Worm (Caenorhabditis elegans): ENCODE results near the gene AH9.4.

AH9.4 gene

DNA sequence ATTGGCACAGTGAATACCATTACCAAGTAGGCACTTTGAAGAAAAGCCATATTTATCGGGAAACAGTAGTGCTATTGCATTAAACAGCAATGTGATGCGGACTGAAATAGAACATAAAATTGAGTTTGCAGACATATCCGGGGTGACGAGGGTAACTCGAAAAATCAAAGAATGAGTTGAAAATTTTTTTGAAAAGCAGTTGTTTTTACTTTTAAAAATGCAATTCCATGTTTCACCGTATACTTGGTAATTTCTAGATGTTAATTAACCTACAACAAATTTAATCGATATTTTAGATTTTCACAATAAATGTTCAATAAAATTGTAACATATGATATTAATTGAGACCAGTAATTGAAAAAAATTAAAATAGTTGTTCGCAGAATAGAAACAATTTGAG is at the start of gene AH9.4:
Gene AH9.4 (minus strand): TSS at position 101 of the 400 bp plus-strand sequence.
- no peak for TF ChIP-seq him-1 (tag; optimal IDR thresholded peaks at IDR 0.05)
- TF ChIP-seq dao-5 (tag; optimal IDR thresholded peaks at IDR 0.05) = no peak
- no peak for TF ChIP-seq W03F9.2 (tag; optimal IDR thresholded peaks at IDR 0.05)

DNA sequence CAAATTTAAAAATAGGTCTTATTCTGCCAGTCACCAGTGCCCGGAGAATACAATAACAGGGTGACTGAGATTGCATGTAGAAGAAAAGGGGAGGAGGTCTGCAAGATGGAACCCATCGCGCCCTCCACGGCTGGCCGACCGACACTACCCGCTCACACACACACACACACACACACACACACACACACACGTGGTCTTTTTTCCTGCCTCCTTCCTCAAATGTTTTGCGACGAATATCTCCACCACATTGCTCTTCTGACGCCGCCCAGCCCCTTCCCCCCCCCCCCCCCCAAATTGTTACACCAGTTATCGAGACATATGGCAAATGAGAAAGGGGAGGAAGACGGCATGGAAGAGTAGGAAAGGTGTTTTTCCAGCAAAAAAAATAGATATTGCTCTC is 47.6 kb upstream of the AH9.4 start:
- no peak for TF ChIP-seq him-1 (tag; optimal IDR thresholded peaks at IDR 0.05)
- TF ChIP-seq dao-5 (tag; optimal IDR thresholded peaks at IDR 0.05) = no peak
- TF ChIP-seq W03F9.2 (tag; optimal IDR thresholded peaks at IDR 0.05) = no peak

DNA sequence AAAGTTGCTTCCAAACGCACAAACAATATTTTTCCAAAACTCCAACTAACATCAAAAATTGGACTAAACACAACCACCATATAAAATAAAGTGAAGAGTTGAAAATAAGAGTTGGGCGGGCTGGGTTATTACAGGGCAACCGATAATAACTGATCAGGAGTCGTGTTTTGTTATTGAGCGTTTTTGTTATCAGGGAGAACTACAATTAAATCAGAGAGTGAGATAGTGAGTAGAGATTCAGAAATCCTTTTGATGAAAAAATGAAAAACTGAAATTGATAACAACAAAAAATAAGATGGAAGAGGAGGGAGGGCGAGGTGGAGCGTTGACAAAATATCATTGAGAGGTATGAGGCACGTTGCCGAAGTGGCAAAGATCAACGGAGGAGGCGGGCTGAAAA is 46.4 kb upstream of the AH9.4 start:
- TF ChIP-seq W03F9.2 (tag; optimal IDR thresholded peaks at IDR 0.05) (no peak), him-1 (tag; optimal IDR thresholded peaks at IDR 0.05) (no peak), dao-5 (tag; optimal IDR thresholded peaks at IDR 0.05) (no peak)

DNA sequence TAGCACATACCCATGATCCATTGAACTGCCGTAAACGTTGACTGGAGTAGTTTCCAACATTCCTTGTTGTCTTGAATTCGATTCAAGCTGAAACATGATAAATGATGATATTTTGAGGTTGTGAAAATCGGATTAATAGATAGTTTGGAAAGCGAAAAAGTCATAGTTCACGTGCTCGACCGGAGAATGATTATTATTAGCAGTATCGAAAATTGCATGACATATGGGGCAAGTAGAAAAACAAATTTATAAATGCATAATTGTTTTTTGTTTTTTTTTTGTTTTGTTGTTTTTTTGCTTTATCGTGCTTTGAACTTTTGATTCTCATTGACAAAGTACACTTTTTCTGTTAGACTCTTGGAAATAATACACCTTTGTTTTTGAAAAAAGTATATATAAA is 45.1 kb upstream of the AH9.4 start, which contains the start of gene aakg-4:
Gene aakg-4 (minus strand): TSS at position 101 of the 400 bp plus-strand sequence.
- TF ChIP-seq W03F9.2 (tag; optimal IDR thresholded peaks at IDR 0.05) (no peak), dao-5 (tag; optimal IDR thresholded peaks at IDR 0.05) (no peak), him-1 (tag; optimal IDR thresholded peaks at IDR 0.05) (no peak)

DNA sequence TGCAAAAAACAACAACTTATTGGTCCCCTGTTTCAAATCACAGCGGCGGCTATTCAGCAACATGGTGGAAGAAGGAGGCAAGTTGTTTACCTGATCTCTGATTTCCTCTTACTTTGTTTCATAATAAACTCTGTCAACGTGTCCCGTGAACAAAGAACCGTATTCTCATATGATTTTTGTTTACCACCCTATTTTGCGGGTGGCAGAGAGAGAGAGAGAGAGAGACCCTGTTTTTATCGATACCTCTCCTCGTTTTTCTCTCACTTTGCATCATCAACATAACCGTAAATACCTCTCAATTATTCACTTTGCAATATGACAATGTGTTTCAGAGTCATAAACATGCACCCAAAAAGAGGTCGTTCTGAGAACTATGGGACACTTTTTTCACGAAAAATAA is 43.3 kb upstream of the AH9.4 start:
- TF ChIP-seq W03F9.2 (tag; optimal IDR thresholded peaks at IDR 0.05) (no peak), him-1 (tag; optimal IDR thresholded peaks at IDR 0.05) (no peak), dao-5 (tag; optimal IDR thresholded peaks at IDR 0.05) (no peak)

DNA sequence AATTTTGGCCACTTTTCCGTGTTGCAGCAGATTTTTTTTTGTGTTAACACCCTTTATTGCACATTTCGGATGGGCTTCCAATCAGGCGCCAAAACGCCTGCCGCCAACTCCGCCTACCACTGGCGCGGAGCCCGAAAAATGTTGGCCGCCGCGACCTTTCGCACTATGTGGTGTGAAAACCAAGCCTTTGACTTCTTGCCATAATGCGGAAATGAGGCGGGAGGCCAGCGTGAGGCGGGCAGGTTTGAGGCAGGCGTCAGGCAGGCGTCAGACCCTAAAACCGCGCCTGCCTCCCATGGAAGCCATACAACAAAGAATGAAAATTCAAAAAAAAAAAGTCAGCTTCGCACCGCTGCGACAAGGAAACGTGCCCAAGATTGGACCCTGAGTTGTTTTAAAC is 42.7 kb upstream of the AH9.4 start:
- no peak for TF ChIP-seq him-1 (tag; optimal IDR thresholded peaks at IDR 0.05)
- no peak for TF ChIP-seq W03F9.2 (tag; optimal IDR thresholded peaks at IDR 0.05)
- TF ChIP-seq dao-5 (tag; optimal IDR thresholded peaks at IDR 0.05) = no peak

DNA sequence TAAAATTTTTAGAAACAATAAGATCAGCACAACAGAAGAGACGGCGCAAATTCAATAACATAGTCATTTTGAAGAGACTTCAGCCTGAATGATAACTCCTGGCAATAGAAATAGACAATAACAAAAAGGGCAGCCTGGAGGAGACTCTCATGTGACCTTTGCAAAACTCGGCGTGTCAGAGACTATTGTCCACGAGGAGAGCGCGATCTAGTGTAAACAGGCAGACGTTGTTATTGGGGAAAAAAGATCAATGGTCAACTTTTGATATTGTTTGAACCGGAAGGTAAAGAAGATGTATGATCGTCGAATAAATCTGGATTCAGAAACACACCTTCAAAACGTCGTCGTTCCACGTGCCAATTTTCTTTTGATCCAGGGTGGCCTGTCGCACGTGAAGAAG is 42.1 kb upstream of the AH9.4 start:
- TF ChIP-seq him-1 (tag; optimal IDR thresholded peaks at IDR 0.05) (no peak), W03F9.2 (tag; optimal IDR thresholded peaks at IDR 0.05) (no peak)

DNA sequence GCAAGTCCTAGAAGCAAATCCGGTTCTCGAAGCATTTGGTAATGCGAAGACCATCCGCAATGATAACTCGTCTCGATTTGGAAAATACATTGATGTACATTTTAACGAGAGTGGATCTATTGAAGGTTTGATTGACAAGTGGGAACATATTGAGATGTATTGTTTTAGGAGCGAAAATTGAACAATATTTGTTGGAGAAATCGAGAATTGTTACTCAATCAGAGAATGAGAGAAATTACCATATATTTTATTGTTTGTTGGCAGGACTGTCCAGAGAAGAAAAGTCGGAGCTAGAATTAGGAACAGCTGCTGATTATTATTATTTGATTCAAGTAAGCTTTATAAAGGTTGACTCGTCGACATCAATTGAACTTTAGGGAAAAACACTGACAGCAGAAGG is 30.4 kb upstream of the AH9.4 start:
- no peak for TF ChIP-seq W03F9.2 (tag; optimal IDR thresholded peaks at IDR 0.05)
- TF ChIP-seq dao-5 (tag; optimal IDR thresholded peaks at IDR 0.05) = no peak
- no peak for TF ChIP-seq him-1 (tag; optimal IDR thresholded peaks at IDR 0.05)

DNA sequence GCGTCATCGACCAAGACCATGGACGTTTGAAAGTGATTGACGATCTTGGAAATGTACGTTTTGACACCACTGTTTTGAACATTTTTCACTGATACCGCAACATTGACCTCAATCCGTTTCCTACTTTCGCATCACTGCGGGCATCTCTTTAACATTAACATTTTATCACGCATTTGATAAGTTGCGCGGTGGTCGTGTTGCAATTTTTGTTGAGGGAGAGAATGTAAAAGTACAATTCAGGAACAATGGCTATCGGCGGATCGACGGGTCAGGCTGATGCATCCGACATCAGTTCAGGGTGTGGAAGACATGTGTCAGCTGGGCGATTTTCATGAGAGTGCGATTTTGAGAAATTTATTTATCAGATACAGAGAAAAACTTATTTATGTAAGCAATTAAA is 29.1 kb upstream of the AH9.4 start:
- TF ChIP-seq dao-5 (tag; optimal IDR thresholded peaks at IDR 0.05) (no peak), W03F9.2 (tag; optimal IDR thresholded peaks at IDR 0.05) (no peak), him-1 (tag; optimal IDR thresholded peaks at IDR 0.05) (no peak)

DNA sequence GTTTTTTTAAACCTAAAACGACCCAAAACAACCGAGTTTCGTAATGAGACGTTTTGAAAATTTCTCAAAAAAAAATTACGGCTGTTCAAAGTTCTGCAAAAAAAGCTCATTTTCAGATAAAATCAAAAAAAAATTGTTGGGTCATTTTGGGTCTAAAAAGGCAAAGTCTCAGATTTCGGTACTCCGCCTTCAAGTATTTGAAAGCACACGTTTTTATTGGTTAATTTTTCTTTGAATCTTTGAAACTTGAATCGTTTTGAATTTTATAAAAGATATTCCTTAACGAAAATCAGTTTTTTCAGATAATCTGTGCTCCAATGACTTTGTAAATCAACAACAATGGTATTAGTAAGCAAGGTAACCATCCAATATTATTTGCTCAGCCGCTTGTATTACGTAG is 28.6 kb upstream of the AH9.4 start, which contains the start of gene hum-6:
Gene hum-6 (plus strand): TSS at position 301 of the 400 bp plus-strand sequence.
- TF ChIP-seq W03F9.2 (tag; optimal IDR thresholded peaks at IDR 0.05) (no peak), him-1 (tag; optimal IDR thresholded peaks at IDR 0.05) (no peak), dao-5 (tag; optimal IDR thresholded peaks at IDR 0.05) (no peak)

DNA sequence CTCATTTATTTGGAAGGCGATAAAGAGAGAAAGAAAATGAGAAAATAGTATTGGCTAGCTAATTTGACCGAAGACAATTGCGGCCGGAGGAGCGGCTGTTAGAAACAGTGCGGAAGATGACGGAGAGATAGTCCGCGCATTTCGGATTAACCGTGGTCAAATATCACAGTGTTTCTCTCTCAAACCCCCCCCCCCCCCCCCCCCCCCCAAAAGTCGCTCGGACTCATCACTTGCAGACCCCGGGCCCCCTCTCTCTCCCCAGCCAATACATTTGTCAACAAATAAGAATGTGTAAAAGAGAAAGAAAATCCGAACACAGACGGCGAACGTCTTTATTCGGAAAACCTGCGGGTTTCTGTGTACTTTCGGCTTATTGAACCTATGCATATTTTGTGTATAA is 27.7 kb upstream of the AH9.4 start:
- TF ChIP-seq him-1 (tag; optimal IDR thresholded peaks at IDR 0.05) = no peak
- TF ChIP-seq dao-5 (tag; optimal IDR thresholded peaks at IDR 0.05) = no peak
- no peak for TF ChIP-seq W03F9.2 (tag; optimal IDR thresholded peaks at IDR 0.05)

DNA sequence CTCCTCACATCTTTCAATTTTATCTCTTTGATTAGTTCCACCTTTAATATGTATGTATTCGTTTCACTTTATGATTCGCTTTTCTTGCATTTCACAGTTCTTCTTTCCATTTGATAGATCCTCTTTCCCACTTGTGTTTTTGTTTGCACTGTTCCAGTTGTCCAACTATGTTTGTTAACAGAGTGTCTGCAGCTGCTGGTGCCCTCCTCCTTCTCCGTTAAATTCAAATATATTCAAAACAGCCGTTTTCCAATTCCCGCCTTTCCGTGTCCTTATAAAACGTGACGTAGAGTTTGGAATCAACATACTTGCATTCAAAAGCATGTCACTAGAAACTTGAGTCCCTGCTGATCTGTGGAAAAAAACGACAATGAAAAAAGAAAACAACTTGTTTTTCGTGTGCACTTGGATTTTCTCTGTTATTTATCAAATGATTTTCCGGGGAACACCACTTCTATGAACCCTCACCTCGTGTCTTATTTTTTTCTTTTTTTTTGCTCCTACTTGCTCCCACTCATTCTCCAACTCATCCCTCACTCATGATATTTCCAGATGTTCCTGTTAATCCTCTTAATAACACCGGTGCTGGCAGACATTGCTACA is 20.2 kb upstream of the AH9.4 start, which contains the start of gene T10H10.2:
Gene T10H10.2 (plus strand): TSS at position 553 of the 603 bp plus-strand sequence.
- no peak for TF ChIP-seq W03F9.2 (tag; optimal IDR thresholded peaks at IDR 0.05)
- no peak for TF ChIP-seq him-1 (tag; optimal IDR thresholded peaks at IDR 0.05)
- TF ChIP-seq dao-5 (tag; optimal IDR thresholded peaks at IDR 0.05) = no peak

DNA sequence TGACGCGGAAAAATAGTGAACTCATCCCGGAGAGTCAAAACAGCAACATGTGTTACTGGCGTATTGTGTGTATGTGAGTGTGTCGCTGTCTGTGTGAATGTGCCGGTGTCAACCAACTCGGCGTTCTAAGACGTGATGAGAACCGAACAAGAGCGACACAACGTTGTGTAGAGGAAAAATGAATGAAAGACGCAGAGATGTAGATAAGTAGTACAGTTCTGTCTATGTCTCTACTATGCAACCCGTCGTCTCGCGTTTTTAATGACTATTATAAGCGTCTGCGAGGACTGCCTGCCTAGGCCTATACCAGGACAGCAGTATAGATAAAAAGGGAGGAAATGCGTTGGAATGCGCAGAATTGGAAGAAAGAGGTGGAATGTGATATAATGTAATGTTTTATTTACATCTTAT is 13.8 kb upstream of the AH9.4 start:
- TF ChIP-seq dao-5 (tag; optimal IDR thresholded peaks at IDR 0.05) = no peak
- no peak for TF ChIP-seq W03F9.2 (tag; optimal IDR thresholded peaks at IDR 0.05)
- TF ChIP-seq him-1 (tag; optimal IDR thresholded peaks at IDR 0.05) = no peak

DNA sequence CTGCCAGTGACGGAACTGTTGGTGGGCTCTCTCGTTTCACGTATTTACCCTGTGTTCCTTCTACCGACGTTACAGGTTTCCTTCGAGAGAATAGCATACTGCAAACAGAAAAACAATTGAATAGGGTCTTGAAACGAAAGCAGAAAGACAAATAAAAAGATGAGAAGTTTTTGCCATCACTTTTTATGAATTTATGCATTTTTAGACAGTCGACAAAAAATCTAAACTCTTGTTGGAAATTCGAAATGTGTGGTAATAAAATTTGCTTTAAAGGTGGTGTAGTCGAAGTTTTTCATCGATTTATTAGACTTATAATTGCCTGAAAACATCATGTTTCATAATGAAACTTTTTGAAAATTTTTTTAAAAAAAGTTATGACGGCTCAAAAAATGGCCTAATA is 13.0 kb upstream of the AH9.4 start, which contains the start of gene sav-1:
Gene sav-1 (minus strand): TSS at position 101 of the 400 bp plus-strand sequence.
- TF ChIP-seq dao-5 (tag; optimal IDR thresholded peaks at IDR 0.05) (no peak), W03F9.2 (tag; optimal IDR thresholded peaks at IDR 0.05) (no peak), him-1 (tag; optimal IDR thresholded peaks at IDR 0.05) (no peak)

DNA sequence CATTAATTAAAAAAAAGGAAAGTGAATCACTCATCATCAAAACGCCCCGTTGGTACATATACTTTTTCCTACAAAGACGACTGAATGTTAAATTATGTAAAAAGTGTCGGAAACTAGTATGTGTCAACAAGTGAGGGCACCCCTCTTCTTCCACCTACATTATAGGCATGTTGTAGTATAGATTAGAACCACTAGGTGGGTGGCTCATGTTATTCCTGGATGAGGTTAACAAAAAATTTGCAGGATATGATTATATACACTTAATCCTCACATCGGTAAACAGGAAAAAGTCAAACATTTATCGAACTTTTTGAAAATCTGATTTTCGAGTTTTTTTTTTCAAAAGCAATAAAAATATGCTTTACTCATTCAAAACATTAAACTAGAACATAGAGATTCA is 1.9 kb upstream of the AH9.4 start:
- TF ChIP-seq W03F9.2 (tag; optimal IDR thresholded peaks at IDR 0.05) (no peak), him-1 (tag; optimal IDR thresholded peaks at IDR 0.05) (no peak), dao-5 (tag; optimal IDR thresholded peaks at IDR 0.05) (no peak)
